Fruit fly (Drosophila melanogaster) whole organism, adult: ENCODE results near the gene ICA69.

Experiments
- CG11617 ChIP-seq: fragments of 200-800 bp; sonication (Bioruptor generic); optimal IDR thresholded peaks from 2 replicates; lab custom pipeline; 2017; ENCODE audit warnings: mild to moderate bottlenecking, missing biosample characterization, missing genetic modification reagents, missing genetic modification characterization
- CG12768 ChIP-seq: fragments of 200-800 bp; sonication (Bioruptor generic); optimal IDR thresholded peaks from 2 replicates; lab custom pipeline; 2017; ENCODE audit warnings: missing biosample characterization, missing genetic modification characterization, mild to moderate bottlenecking, moderate library complexity, missing genetic modification reagents
- CG14711 ChIP-seq: fragments of 200-800 bp; sonication (Bioruptor generic); optimal IDR thresholded peaks from 2 replicates; lab custom pipeline; 2018; ENCODE audit warnings: missing biosample characterization, mild to moderate bottlenecking, missing genetic modification characterization, moderate library complexity
- CG1620 ChIP-seq: fragments of 200-800 bp; sonication (Bioruptor generic); optimal IDR thresholded peaks from 2 replicates; lab custom pipeline; 2016; ENCODE audit warnings: missing biosample characterization, missing genetic modification characterization
- CG33017 ChIP-seq: fragments of 200-800 bp; sonication (Bioruptor generic); optimal IDR thresholded peaks from 2 replicates; lab custom pipeline; 2018; ENCODE audit warnings: missing biosample characterization, mild to moderate bottlenecking, missing genetic modification characterization, moderate library complexity
- CG5204 ChIP-seq: fragments of 200-800 bp; sonication (Bioruptor generic); optimal IDR thresholded peaks from 2 replicates; lab custom pipeline; 2016; ENCODE audit warnings: missing biosample characterization, missing genetic modification characterization
- CG7045 ChIP-seq: fragments of 200-800 bp; sonication (Bioruptor generic); optimal IDR thresholded peaks from 2 replicates; lab custom pipeline; 2017; ENCODE audit warnings: missing biosample characterization, mild to moderate bottlenecking, missing genetic modification characterization
- CG7101 ChIP-seq: fragments of 200-800 bp; sonication (Bioruptor generic); optimal IDR thresholded peaks from 2 replicates; lab custom pipeline; 2018; ENCODE audit warnings: missing biosample characterization, mild to moderate bottlenecking, missing genetic modification characterization, moderate library complexity
- Clk ChIP-seq: fragments of 200-800 bp; sonication (Bioruptor generic); optimal IDR thresholded peaks from 2 replicates; lab custom pipeline; 2017; ENCODE audit warnings: missing biosample characterization, missing genetic modification characterization
- Crg-1 ChIP-seq: fragments of 200-800 bp; sonication (Bioruptor generic); optimal IDR thresholded peaks from 2 replicates; lab custom pipeline; 2016; ENCODE audit warnings: missing biosample characterization, missing genetic modification characterization
- Hr96 ChIP-seq: fragments of 200-800 bp; sonication (Bioruptor generic); optimal IDR thresholded peaks from 2 replicates; lab custom pipeline; 2016; ENCODE audit warnings: missing biosample characterization, missing genetic modification characterization
- Mnt ChIP-seq: fragments of 200-800 bp; sonication (Bioruptor generic); optimal IDR thresholded peaks from 2 replicates; lab custom pipeline; 2016; ENCODE audit warnings: missing biosample characterization, mild to moderate bottlenecking, missing genetic modification characterization
- bab1 ChIP-seq: fragments of 200-800 bp; sonication (Bioruptor generic); optimal IDR thresholded peaks from 3 replicates; lab custom pipeline; 2019; ENCODE audit warnings: missing biosample characterization, mild to moderate bottlenecking, missing genetic modification characterization, moderate library complexity
- cic ChIP-seq: fragments of 200-800 bp; sonication (Bioruptor generic); optimal IDR thresholded peaks from 2 replicates; lab custom pipeline; 2017; ENCODE audit warnings: missing biosample characterization, mild to moderate bottlenecking, missing genetic modification characterization, moderate library complexity
- cnc ChIP-seq, 2 experiments: fragments of >200 bp; optimal IDR thresholded peaks; 2 replicates each; lab custom pipeline; 2017
- kay ChIP-seq: fragments of 200-800 bp; sonication (Bioruptor generic); peaks from one replicate; lab custom pipeline; 2016; ENCODE audit warnings: missing biosample characterization, missing genetic modification characterization, borderline replicate concordance
- ovo ChIP-seq: fragments of 200-800 bp; sonication (Bioruptor generic); optimal IDR thresholded peaks from 2 replicates; lab custom pipeline; 2016; ENCODE audit warnings: missing biosample characterization, missing genetic modification characterization
- pad ChIP-seq: fragments of 200-800 bp; sonication (Bioruptor generic); optimal IDR thresholded peaks from 3 replicates; lab custom pipeline; 2017; ENCODE audit warnings: missing biosample characterization, missing genetic modification characterization, mild to moderate bottlenecking, moderate library complexity, missing genetic modification reagents
- tj ChIP-seq: fragments of 200-800 bp; sonication (Bioruptor generic); optimal IDR thresholded peaks from 3 replicates; lab custom pipeline; 2017; ENCODE audit warnings: missing biosample characterization, mild to moderate bottlenecking, missing genetic modification characterization, moderate library complexity
- toe ChIP-seq: fragments of 200-800 bp; sonication (Bioruptor generic); optimal IDR thresholded peaks from 2 replicates; lab custom pipeline; 2016; ENCODE audit warnings: missing biosample characterization, missing genetic modification characterization

The ICA69 gene

DNA sequence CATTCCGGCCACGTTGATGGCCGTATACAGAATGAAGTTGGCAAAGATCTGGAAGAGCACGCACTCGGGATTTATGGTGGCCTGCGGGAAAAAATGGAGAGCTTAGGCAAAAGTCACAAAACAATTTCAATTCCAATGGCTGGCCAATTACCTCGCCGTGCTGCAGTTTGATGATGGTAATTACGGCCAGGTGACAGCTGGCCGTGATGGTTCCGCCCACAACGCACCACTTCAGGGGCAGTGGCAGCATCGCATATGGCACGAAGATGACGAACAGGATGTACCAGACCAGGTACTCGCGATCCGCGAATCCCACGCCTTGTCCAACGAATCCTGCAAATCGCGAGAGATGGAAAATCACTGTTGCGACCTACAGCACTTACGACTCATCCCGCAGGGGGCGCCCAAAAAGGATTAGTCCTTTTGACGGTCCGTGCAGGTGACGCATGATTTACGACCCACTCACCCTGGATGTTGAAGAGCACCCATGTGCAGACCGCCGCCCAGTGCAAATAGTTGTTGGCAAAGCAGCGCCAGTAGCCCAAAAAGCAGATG, 14.7 kb downstream of the ICA69 start:
- no peak for TF ChIP-seq cic (GFP tag; lab: Kevin White, UChicago)

DNA sequence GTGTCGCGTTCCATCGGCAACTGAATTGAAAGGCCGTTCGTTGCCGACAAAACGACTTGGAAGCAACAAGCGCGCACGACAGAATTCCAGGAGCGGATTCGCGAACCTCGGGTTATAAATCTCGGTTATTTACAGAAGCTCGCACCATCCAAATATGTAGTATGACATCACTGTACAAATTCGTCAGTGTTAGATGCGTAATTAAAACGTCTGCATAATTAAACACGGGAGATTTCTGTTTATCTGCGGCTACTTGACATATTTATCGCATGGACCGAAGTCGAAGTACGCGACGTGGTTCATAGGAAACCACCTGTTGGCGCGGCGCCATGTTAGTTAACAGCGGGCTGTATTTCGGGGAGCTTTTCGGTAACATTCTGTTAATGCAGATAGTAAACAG, 40.7 kb downstream of the ICA69 start, which contains the start of gene Ac78C:
Gene Ac78C (minus strand): TSS at position 26 of the 400 bp plus-strand sequence.
- TF ChIP-seq CG5204 (GFP tag; lab: Kevin White, UChicago) (peak; percentile 89), cic (GFP tag; lab: Kevin White, UChicago) (peak; percentile 77), CG11617 (GFP tag; lab: Kevin White, UChicago) (peak; percentile 53), Mnt (peak; percentile 81), CG1620 (peak; percentile 75), bab1 (GFP tag; lab: Kevin White, UChicago) (peak; percentile 75), tj (GFP tag; lab: Kevin White, UChicago) (peak; percentile 39), Clk (GFP tag; lab: Kevin White, UChicago) (peak; percentile 69), CG14711 (tag; lab: Kevin White, UChicago) (peak; percentile 74), ovo (peak; percentile 67), CG12768 (GFP tag; lab: Kevin White, UChicago) (peak; percentile 95), CG7101 (tag; lab: Kevin White, UChicago) (peak; percentile 83), cnc (optimal IDR thresholded peaks at IDR 0.05; lab: Kevin White, UChicago) (no peak), Crg-1 (peak; percentile 70), CG7045 (GFP tag; lab: Kevin White, UChicago) (peak; percentile 88), kay (GFP tag; lab: Kevin White, UChicago) (no peak), pad (GFP tag; lab: Kevin White, UChicago) (peak; percentile 58), toe (GFP tag; lab: Kevin White, UChicago) (peak; percentile 88), Hr96 (GFP tag; lab: Kevin White, UChicago) (peak; percentile 89), CG33017 (tag; lab: Kevin White, UChicago) (peak; percentile 86)

- TF ChIP-seq Crg-1 (no peak), CG33017 (tag; lab: Kevin White, UChicago) (peak; percentile 91), CG7101 (tag; lab: Kevin White, UChicago) (peak; percentile 89), CG14711 (tag; lab: Kevin White, UChicago) (peak; percentile 90), CG5204 (GFP tag; lab: Kevin White, UChicago) (no peak), Hr96 (GFP tag; lab: Kevin White, UChicago) (no peak), kay (GFP tag; lab: Kevin White, UChicago) (peak; percentile 91), ovo (peak; percentile 69), CG11617 (GFP tag; lab: Kevin White, UChicago) (peak; percentile 42), Clk (GFP tag; lab: Kevin White, UChicago) (no peak), toe (GFP tag; lab: Kevin White, UChicago) (no peak), Mnt (peak; percentile 92), tj (GFP tag; lab: Kevin White, UChicago) (peak; percentile 86), cic (GFP tag; lab: Kevin White, UChicago) (peak; percentile 94), CG12768 (GFP tag; lab: Kevin White, UChicago) (peak; percentile 28), CG7045 (GFP tag; lab: Kevin White, UChicago) (peak; percentile 43), bab1 (GFP tag; lab: Kevin White, UChicago) (peak; percentile 93)
Observed at dm6 chr3L:21172527-21173253, 41.4 kb downstream of the ICA69 start, which contains the start of the genes chb and AsnS. TSS of gene chb (plus strand) at chr3L:21172853. TSS of gene AsnS (plus strand) at chr3L:21173118.

DNA sequence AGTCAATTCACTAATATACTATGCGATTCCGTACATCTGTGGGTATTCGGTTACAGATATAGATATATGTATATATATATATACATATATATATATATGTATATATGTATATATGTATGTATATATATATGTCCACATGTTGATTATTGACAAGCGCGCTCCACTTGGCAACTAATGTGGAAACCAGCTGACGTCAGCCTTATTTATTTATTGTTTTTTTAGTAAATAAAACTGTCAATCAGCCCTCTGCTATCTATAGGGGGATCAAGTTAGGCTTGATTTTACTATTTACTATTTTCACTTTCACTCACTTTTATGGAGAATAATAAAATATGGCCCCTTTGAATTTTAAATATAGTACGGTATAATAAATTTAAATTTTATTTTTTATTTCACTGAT, 43.7 kb downstream of the ICA69 start:
- TF ChIP-seq tj (GFP tag; lab: Kevin White, UChicago) (peak; percentile 83), cic (GFP tag; lab: Kevin White, UChicago) (peak; percentile 54), CG5204 (GFP tag; lab: Kevin White, UChicago) (no peak), kay (GFP tag; lab: Kevin White, UChicago) (no peak)

- TF ChIP-seq ovo (peak; percentile 79), bab1 (GFP tag; lab: Kevin White, UChicago) (peak; percentile 18), Mnt (peak; percentile 37), tj (GFP tag; lab: Kevin White, UChicago) (peak; percentile 36), Crg-1 (no peak), pad (GFP tag; lab: Kevin White, UChicago) (no peak)
Observed at dm6 chr3L:21175531-21176271, 44.5 kb downstream of the ICA69 start.
